Worm (Caenorhabditis elegans): ENCODE measurements around the gene ZK616.65.

- peak; percentile 28 for TF ChIP-seq jun-1 (tag; optimal IDR thresholded peaks at IDR 0.05)
- TF ChIP-seq nhr-11 (tag; optimal IDR thresholded peaks at IDR 0.05): no peak
- TF ChIP-seq ZK546.5 (tag; optimal IDR thresholded peaks at IDR 0.05): no peak
- TF ChIP-seq nhr-23 (tag; optimal IDR thresholded peaks at IDR 0.05): no peak
- TF ChIP-seq nhr-12 (tag; optimal IDR thresholded peaks at IDR 0.05): no peak
- no peak for TF ChIP-seq lin-15B (tag; optimal IDR thresholded peaks at IDR 0.05)
- peak; percentile 85 for TF ChIP-seq elt-2 (tag; optimal IDR thresholded peaks at IDR 0.05)
- TF ChIP-seq fkh-10 (GFP tag; optimal IDR thresholded peaks at IDR 0.05): no peak
- TF ChIP-seq mdl-1 (tag; optimal IDR thresholded peaks at IDR 0.05): no peak
- TF ChIP-seq nhr-77 (tag; optimal IDR thresholded peaks at IDR 0.05): no peak
- peak; percentile 55 for TF ChIP-seq pha-4 (tag; optimal IDR thresholded peaks at IDR 0.05)
Observed at ce11 chrIV:5388477-5389065, 22.4 kb downstream of the ZK616.65 start, which contains the start of gene elo-6.

Data from whole organism, L3 larva.